Worm (Caenorhabditis elegans) whole organism, early embryonic: ENCODE measurements around the gene Y37E11B.1.

ENCODE experiments used
- B0310.2 ChIP-seq: sonication (generic microtip); optimal IDR thresholded peaks from 2 replicates; lab custom pipeline; 2016; ENCODE audit warnings: mild to moderate bottlenecking, missing genetic modification characterization, missing compliant biosample characterization
- F13C5.2 ChIP-seq: sonication (generic microtip); optimal IDR thresholded peaks from 2 replicates; lab custom pipeline; 2017; ENCODE audit warnings: mild to moderate bottlenecking, missing genetic modification characterization, inconsistent platforms, missing compliant biosample characterization
- aly-1 ChIP-seq: sonication (generic microtip); optimal IDR thresholded peaks from 2 replicates; lab custom pipeline; 2016; ENCODE audit warnings: missing genetic modification characterization, missing compliant biosample characterization
- ama-1 ChIP-seq: fragments of 150-350 bp; optimal IDR thresholded peaks from 2 replicates; lab custom pipeline; 2014
- ceh-13 ChIP-seq: fragments of 200-800 bp; sonication (Bioruptor generic); optimal IDR thresholded peaks from 2 replicates; lab custom pipeline; 2018; ENCODE audit warnings: mild to moderate bottlenecking, missing genetic modification characterization, missing compliant biosample characterization
- ceh-36 ChIP-seq: sonication (generic microtip); optimal IDR thresholded peaks from 2 replicates; lab custom pipeline; 2016; ENCODE audit warnings: missing genetic modification characterization, inconsistent platforms, missing compliant biosample characterization
- ets-7 ChIP-seq: sonication (generic microtip); optimal IDR thresholded peaks from 2 replicates; lab custom pipeline; 2016; ENCODE audit warnings: missing genotype, missing genetic modification characterization, missing compliant biosample characterization
- flt-1 ChIP-seq: fragments of 200-800 bp; sonication (Bioruptor generic); IDR thresholded peaks from 2 replicates; pipeline ENCODE4 v1.3.6; 2022; ENCODE audit warnings: missing genetic modification characterization, missing compliant biosample characterization
- hmbx-1 ChIP-seq: sonication (generic microtip); optimal IDR thresholded peaks from 2 replicates; lab custom pipeline; 2016; ENCODE audit warnings: mild to moderate bottlenecking, missing genetic modification characterization, missing compliant biosample characterization
- hmg-4 ChIP-seq: fragments of 200-800 bp; sonication (Bioruptor generic); optimal IDR thresholded peaks from 2 replicates; lab custom pipeline; 2018; ENCODE audit warnings: mild to moderate bottlenecking, missing genetic modification characterization, missing compliant biosample characterization
- hnd-1 ChIP-seq: sonication (generic microtip); optimal IDR thresholded peaks from 2 replicates; lab custom pipeline; 2016; ENCODE audit warnings: missing genetic modification characterization, missing compliant biosample characterization
- pes-1 ChIP-seq: fragments of 200-800 bp; sonication (Bioruptor generic); IDR thresholded peaks from 2 replicates; pipeline ENCODE4 v1.3.6; 2022; ENCODE audit warnings: missing genetic modification reagents, missing genetic modification characterization, missing compliant biosample characterization
- scrt-1 ChIP-seq: fragments of 200-800 bp; sonication (Bioruptor generic); IDR thresholded peaks from 2 replicates; pipeline ENCODE4 v1.3.6; 2022; ENCODE audit warnings: missing genetic modification characterization, missing compliant biosample characterization
- sea-1 ChIP-seq: fragments of 200-800 bp; sonication (Bioruptor generic); conservative IDR thresholded peaks from 2 replicates; pipeline ENCODE4 v1.3.6; 2022; ENCODE audit warnings: missing genetic modification characterization, missing compliant biosample characterization
- tbx-11 ChIP-seq: fragments of 200-800 bp; sonication (Bioruptor generic); IDR thresholded peaks from 2 replicates; pipeline ENCODE4 v1.3.6; 2022; ENCODE audit warnings: missing genetic modification characterization, missing compliant biosample characterization
- tbx-37 ChIP-seq: fragments of 200-800 bp; sonication (Bioruptor generic); conservative IDR thresholded peaks from 2 replicates; pipeline ENCODE4 v1.3.6; 2022; ENCODE audit warnings: missing genetic modification reagents, missing genetic modification characterization, missing compliant biosample characterization
- tra-4 ChIP-seq: sonication (generic microtip); optimal IDR thresholded peaks from 2 replicates; lab custom pipeline; 2017; ENCODE audit warnings: missing genetic modification characterization, missing compliant biosample characterization

The Y37E11B.1 gene

ce11 chrIV:3579477-3579975, at the start of gene Y37E11B.1:
Y37E11B.1 (plus strand) TSS chrIV:3579621.
- TF ChIP-seq scrt-1 (no peak), ets-7 (no peak), B0310.2 (no peak), tbx-11 (GFP tag; lab: Robert Waterston, UW) (no peak)

ce11 chrIV:3531535-3531934, 47.9 kb upstream of the Y37E11B.1 start:
- TF ChIP-seq pes-1 = no peak
- TF ChIP-seq scrt-1 = no peak
- no peak for TF ChIP-seq tra-4 (tag; lab: Kevin White, UChicago)

- TF ChIP-seq F13C5.2 (tag; lab: Kevin White, UChicago) (no peak), scrt-1 (no peak)
Measured at ce11 chrIV:3532167-3532566, 47.3 kb upstream of the Y37E11B.1 start, which contains the start of gene M57.1. M57.1 (plus strand) TSS chrIV:3532467.

ce11 chrIV:3532989-3533388, 46.4 kb upstream of the Y37E11B.1 start:
- no peak for TF ChIP-seq scrt-1
- TF ChIP-seq hnd-1 (tag; lab: Kevin White, UChicago) = no peak
- no peak for TF ChIP-seq ama-1 (lab: Kevin White, UChicago)

- TF ChIP-seq ama-1 (lab: Kevin White, UChicago) (no peak), F13C5.2 (tag; lab: Kevin White, UChicago) (no peak), aly-1 (tag; lab: Kevin White, UChicago) (no peak), tbx-37 (GFP tag; lab: Robert Waterston, UW) (no peak), ets-7 (no peak), tra-4 (tag; lab: Kevin White, UChicago) (no peak), hnd-1 (tag; lab: Kevin White, UChicago) (no peak), hmbx-1 (tag; lab: Kevin White, UChicago) (no peak), pes-1 (no peak), hmg-4 (GFP tag; lab: Kevin White, UChicago) (no peak), scrt-1 (no peak), tbx-11 (GFP tag; lab: Robert Waterston, UW) (no peak), flt-1 (no peak), sea-1 (GFP tag; lab: Robert Waterston, UW) (no peak), B0310.2 (no peak), ceh-13 (GFP tag; lab: Kevin White, UChicago) (no peak), ceh-36 (tag; lab: Kevin White, UChicago) (no peak)
Measured at ce11 chrIV:3539253-3539652, 40.2 kb upstream of the Y37E11B.1 start.

ce11 chrIV:3539872-3540271, 39.5 kb upstream of the Y37E11B.1 start, which contains the start of gene B0212.3:
B0212.3 (plus strand) TSS chrIV:3540172.
- no peak for TF ChIP-seq F13C5.2 (tag; lab: Kevin White, UChicago)
- TF ChIP-seq scrt-1 = no peak
- TF ChIP-seq tbx-11 (GFP tag; lab: Robert Waterston, UW) = no peak
- TF ChIP-seq hmg-4 (GFP tag; lab: Kevin White, UChicago) = no peak
- no peak for TF ChIP-seq ets-7
- no peak for TF ChIP-seq hnd-1 (tag; lab: Kevin White, UChicago)
- TF ChIP-seq tbx-37 (GFP tag; lab: Robert Waterston, UW) = no peak
- TF ChIP-seq B0310.2 = no peak
- TF ChIP-seq aly-1 (tag; lab: Kevin White, UChicago) = no peak
- no peak for TF ChIP-seq ceh-13 (GFP tag; lab: Kevin White, UChicago)
- TF ChIP-seq ceh-36 (tag; lab: Kevin White, UChicago) = no peak
- no peak for TF ChIP-seq ama-1 (lab: Kevin White, UChicago)
- no peak for TF ChIP-seq flt-1
- TF ChIP-seq tra-4 (tag; lab: Kevin White, UChicago) = no peak
- no peak for TF ChIP-seq pes-1
- TF ChIP-seq sea-1 (GFP tag; lab: Robert Waterston, UW) = no peak

ce11 chrIV:3545060-3545459, 34.4 kb upstream of the Y37E11B.1 start:
- no peak for TF ChIP-seq scrt-1
- TF ChIP-seq pes-1 = no peak
- no peak for TF ChIP-seq ama-1 (lab: Kevin White, UChicago)
- TF ChIP-seq sea-1 (GFP tag; lab: Robert Waterston, UW) = no peak
- TF ChIP-seq flt-1 = no peak
- no peak for TF ChIP-seq hmbx-1 (tag; lab: Kevin White, UChicago)
- no peak for TF ChIP-seq tbx-11 (GFP tag; lab: Robert Waterston, UW)
- no peak for TF ChIP-seq hnd-1 (tag; lab: Kevin White, UChicago)
- no peak for TF ChIP-seq ceh-36 (tag; lab: Kevin White, UChicago)
- TF ChIP-seq ceh-13 (GFP tag; lab: Kevin White, UChicago) = no peak
- no peak for TF ChIP-seq tra-4 (tag; lab: Kevin White, UChicago)
- no peak for TF ChIP-seq F13C5.2 (tag; lab: Kevin White, UChicago)
- TF ChIP-seq hmg-4 (GFP tag; lab: Kevin White, UChicago) = no peak
- no peak for TF ChIP-seq aly-1 (tag; lab: Kevin White, UChicago)
- no peak for TF ChIP-seq tbx-37 (GFP tag; lab: Robert Waterston, UW)

ce11 chrIV:3547500-3547899, 31.9 kb upstream of the Y37E11B.1 start, which contains the start of gene nstp-6:
nstp-6 (minus strand) TSS chrIV:3547600.
- TF ChIP-seq aly-1 (tag; lab: Kevin White, UChicago) (no peak), ceh-36 (tag; lab: Kevin White, UChicago) (no peak), scrt-1 (no peak)

ce11 chrIV:3548315-3548714, 31.1 kb upstream of the Y37E11B.1 start:
- no peak for TF ChIP-seq F13C5.2 (tag; lab: Kevin White, UChicago)
- no peak for TF ChIP-seq B0310.2
- TF ChIP-seq tbx-11 (GFP tag; lab: Robert Waterston, UW) = no peak
- no peak for TF ChIP-seq scrt-1
- no peak for TF ChIP-seq ama-1 (lab: Kevin White, UChicago)
- no peak for TF ChIP-seq tbx-37 (GFP tag; lab: Robert Waterston, UW)
